Fruit fly (Drosophila melanogaster): Measurements from ENCODE around the gene Sap47.

Gene Sap47

DNA sequence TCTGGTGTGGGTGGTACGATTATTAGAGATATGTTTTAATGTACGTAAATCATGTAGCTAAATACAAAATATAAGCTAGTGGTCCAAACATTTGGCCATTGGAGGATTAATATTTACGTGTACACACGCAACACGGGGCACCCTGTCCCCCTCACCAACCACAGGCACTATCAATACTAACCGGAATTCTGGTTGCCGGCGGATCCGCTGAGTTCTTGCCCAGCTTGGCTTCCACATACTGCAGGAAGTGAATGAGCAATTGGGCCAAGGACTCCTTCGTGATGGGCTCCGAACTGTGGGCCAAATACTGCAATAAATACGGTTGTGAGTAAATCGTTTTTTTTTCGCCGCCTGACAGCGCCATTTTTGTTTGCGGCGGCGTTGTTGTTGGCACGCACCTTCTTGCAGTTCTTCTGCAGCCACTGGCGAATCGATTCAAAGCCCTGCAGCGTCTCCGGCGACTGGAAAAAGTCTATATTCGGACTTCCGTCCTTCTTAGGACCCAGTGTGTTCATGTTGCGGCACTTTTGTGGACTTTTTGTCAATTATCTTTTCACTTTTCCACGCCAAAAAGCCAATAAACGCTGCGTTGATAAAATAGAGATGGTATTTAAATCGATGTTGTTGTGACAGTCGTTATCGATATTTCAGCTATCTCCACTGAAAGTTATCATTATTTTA lies 37.5 kb downstream of the Sap47 start, which contains the start of gene mor (continued):
- TF ChIP-seq CG7271 (tag; optimal IDR thresholded peaks at IDR 0.05), result no peak
- no peak for TF ChIP-seq br (optimal IDR thresholded peaks at IDR 0.05)
- no peak for TF ChIP-seq CG17612 (GFP tag; IDR thresholded peaks at IDR 0.05)
- TF ChIP-seq sd (tag; optimal IDR thresholded peaks at IDR 0.05), result no peak
- TF ChIP-seq Fer1 (GFP tag; optimal IDR thresholded peaks at IDR 0.05), result peak; percentile 8
- TF ChIP-seq Bdp1 (GFP tag; optimal IDR thresholded peaks at IDR 0.05), result peak; percentile 4
- TF ChIP-seq knrl (GFP tag; IDR thresholded peaks at IDR 0.05; ENCODE audit: partially characterized antibody), result no peak
- TF ChIP-seq phol (tag; optimal IDR thresholded peaks at IDR 0.05), result peak; percentile 93
- TF ChIP-seq CG2120 (GFP tag; optimal IDR thresholded peaks at IDR 0.05), result no peak
- TF ChIP-seq nau (GFP tag; optimal IDR thresholded peaks at IDR 0.05), result no peak
- peak; percentile 2 for TF ChIP-seq Dp (GFP tag; optimal IDR thresholded peaks at IDR 0.05)
- no peak for TF ChIP-seq CG2199 (GFP tag; IDR thresholded peaks at IDR 0.05)
- TF ChIP-seq D (optimal IDR thresholded peaks at IDR 0.05), result peak; percentile 9
- TF ChIP-seq D (GFP tag; optimal IDR thresholded peaks at IDR 0.05), result no peak
- TF ChIP-seq slp2 (GFP tag; optimal IDR thresholded peaks at IDR 0.05), result no peak
- TF ChIP-seq CTCF (GFP tag; optimal IDR thresholded peaks at IDR 0.05), result peak; percentile 38
- TF ChIP-seq tx (GFP tag; optimal IDR thresholded peaks at IDR 0.05), result no peak
- TF ChIP-seq YL-1 (GFP tag; optimal IDR thresholded peaks at IDR 0.05), result peak; percentile 35
- TF ChIP-seq CG6254 (GFP tag; optimal IDR thresholded peaks at IDR 0.05), result peak; percentile 99
- TF ChIP-seq Pdp1 (GFP tag; optimal IDR thresholded peaks at IDR 0.05), result no peak
- TF ChIP-seq CG13624 (GFP tag; optimal IDR thresholded peaks at IDR 0.05), result no peak
- TF ChIP-seq gcm (GFP tag; optimal IDR thresholded peaks at IDR 0.05), result no peak
- no peak for TF ChIP-seq seq (GFP tag; IDR thresholded peaks at IDR 0.05)
- TF ChIP-seq pum (GFP tag; optimal IDR thresholded peaks at IDR 0.05), result no peak
- no peak for TF ChIP-seq dm (GFP tag; optimal IDR thresholded peaks at IDR 0.05)
- no peak for TF ChIP-seq CG12236 (GFP tag; optimal IDR thresholded peaks at IDR 0.05)
- peak; percentile 73 for TF ChIP-seq sqz (GFP tag; optimal IDR thresholded peaks at IDR 0.05)
- TF ChIP-seq HLHmδ (GFP tag; optimal IDR thresholded peaks at IDR 0.05), result no peak
- peak; percentile 1 for TF ChIP-seq wek (GFP tag; optimal IDR thresholded peaks at IDR 0.05)
- TF ChIP-seq CrebB (tag; optimal IDR thresholded peaks at IDR 0.05), result no peak
- TF ChIP-seq run (tag; optimal IDR thresholded peaks at IDR 0.05), result no peak
- peak; percentile 23 for TF ChIP-seq odd (GFP tag; optimal IDR thresholded peaks at IDR 0.05)
- TF ChIP-seq MBD-R2 (GFP tag; IDR thresholded peaks at IDR 0.05), result no peak

DNA sequence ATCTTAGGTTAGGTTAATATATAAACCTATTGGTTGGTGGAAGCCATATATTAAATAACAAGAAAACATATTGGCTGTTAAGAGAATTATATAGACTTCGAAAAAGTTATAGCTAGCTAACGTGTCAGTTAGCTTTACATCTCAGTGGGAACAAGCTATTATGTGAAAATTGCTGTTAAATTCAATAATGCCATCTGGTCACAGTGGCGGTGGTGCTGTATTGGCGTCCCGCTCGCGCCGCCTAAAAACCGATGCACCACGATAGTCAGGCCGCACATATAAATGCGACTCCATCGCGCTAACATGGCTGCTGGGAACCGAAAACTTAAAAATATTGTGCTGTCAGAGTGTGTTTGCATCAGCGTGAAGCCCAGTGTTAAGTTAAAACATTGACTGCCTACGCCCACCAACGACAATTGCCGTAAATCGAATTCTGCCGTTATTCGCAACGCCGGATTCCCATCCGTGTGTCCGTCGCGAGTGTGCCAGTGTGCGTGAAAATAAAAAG lies 38.1 kb downstream of the Sap47 start, which contains the start of gene Hel89B:
Gene Hel89B (plus strand): TSS at position 320 of the 508 bp plus-strand sequence.
- TF ChIP-seq CG8765 (GFP tag; IDR thresholded peaks at IDR 0.05) (no peak), insv (GFP tag; optimal IDR thresholded peaks at IDR 0.05) (no peak), Sin3A (optimal IDR thresholded peaks at IDR 0.05) (peak; percentile 79), prd (optimal IDR thresholded peaks at IDR 0.05) (no peak), prd (GFP tag; IDR thresholded peaks at IDR 0.05) (no peak), bbx (GFP tag; IDR thresholded peaks at IDR 0.05; ENCODE audit: partially characterized antibody) (no peak), NfI (GFP tag; optimal IDR thresholded peaks at IDR 0.05) (peak; percentile 66), CG6683 (GFP tag; optimal IDR thresholded peaks at IDR 0.05) (no peak), CG4328 (GFP tag; optimal IDR thresholded peaks at IDR 0.05) (no peak), luna (GFP tag; optimal IDR thresholded peaks at IDR 0.05) (no peak), CG15011 (GFP tag; optimal IDR thresholded peaks at IDR 0.05) (no peak), lilli (GFP tag; optimal IDR thresholded peaks at IDR 0.05) (peak; percentile 81), seq (GFP tag; IDR thresholded peaks at IDR 0.05) (no peak), Nf-YB (GFP tag; optimal IDR thresholded peaks at IDR 0.05) (no peak), grau (tag; optimal IDR thresholded peaks at IDR 0.05) (peak; percentile 70), CG8359 (GFP tag; optimal IDR thresholded peaks at IDR 0.05; ENCODE audit: borderline replicate concordance) (no peak), croc (GFP tag; conservative IDR thresholded peaks at IDR 0.05) (peak; percentile 33; the same call in 2 of the 3 replicates), CG13894 (tag; optimal IDR thresholded peaks at IDR 0.05) (peak; percentile 52), CG12155 (GFP tag; optimal IDR thresholded peaks at IDR 0.05) (peak; percentile 67), CG32772 (GFP tag; IDR thresholded peaks at IDR 0.05) (no peak), yki (optimal IDR thresholded peaks at IDR 0.05) (no peak)

Measured in whole organism, embryonic.